Fruit fly (Drosophila melanogaster): ENCODE measurements around the gene CG6761.

Gene CG6761

DNA sequence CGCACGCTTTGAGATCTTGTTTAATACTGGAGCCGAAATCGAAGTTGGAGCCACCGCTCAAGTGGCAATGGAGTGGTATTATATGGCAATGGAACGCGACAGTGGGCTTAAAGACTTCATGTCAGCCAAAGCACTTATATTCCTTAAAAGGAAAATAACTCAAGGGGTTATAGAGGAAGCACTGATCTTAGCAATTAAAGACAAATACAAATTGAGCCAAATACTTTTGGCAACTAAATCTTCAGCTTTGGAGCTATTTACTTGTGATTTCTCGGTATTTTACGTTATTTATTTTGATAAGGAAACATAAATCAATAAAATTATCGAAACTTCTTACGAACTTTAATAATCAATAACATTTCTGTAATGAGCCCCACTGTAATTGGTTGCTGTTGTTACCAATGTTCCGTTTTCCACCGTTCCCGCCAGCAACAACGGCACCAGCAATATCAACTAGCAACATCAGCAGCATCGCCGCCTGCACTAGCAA, 40.7 kb upstream of the CG6761 start (continued):
- no peak for TF ChIP-seq inv (GFP tag; IDR thresholded peaks at IDR 0.05; ENCODE audit: partially characterized antibody)
- peak; percentile 49 for TF ChIP-seq bab2 (GFP tag; optimal IDR thresholded peaks at IDR 0.05)
- TF ChIP-seq CG6254 (GFP tag; optimal IDR thresholded peaks at IDR 0.05), result peak; percentile 92
- peak; percentile 47; the same call in 1 of the 2 replicates for TF ChIP-seq CG4360 (GFP tag; IDR thresholded peaks at IDR 0.05)
- peak; percentile 88 for TF ChIP-seq danr (GFP tag; IDR thresholded peaks at IDR 0.05)
- TF ChIP-seq chn (GFP tag; optimal IDR thresholded peaks at IDR 0.05), result peak; percentile 75
- peak; percentile 83 for TF ChIP-seq peb (GFP tag; IDR thresholded peaks at IDR 0.05)
- peak; percentile 75 to 76 for TF ChIP-seq dpn (GFP tag; optimal IDR thresholded peaks at IDR 0.05)
- no peak for TF ChIP-seq CG11398 (GFP tag; optimal IDR thresholded peaks at IDR 0.05)
- peak; percentile 63; the same call in 1 of the 2 replicates for TF ChIP-seq CG9932 (GFP tag; IDR thresholded peaks at IDR 0.05)
- TF ChIP-seq grn (GFP tag; optimal IDR thresholded peaks at IDR 0.05), result no peak
- no peak for TF ChIP-seq Stat92E (GFP tag; optimal IDR thresholded peaks at IDR 0.05)
- no peak for TF ChIP-seq ab (GFP tag; optimal IDR thresholded peaks at IDR 0.05)
- peak; percentile 71 for TF ChIP-seq sens-2 (GFP tag; IDR thresholded peaks at IDR 0.05)
- peak; percentile 68 for TF ChIP-seq E2f2 (GFP tag; IDR thresholded peaks at IDR 0.05)
- TF ChIP-seq CG14050 (GFP tag; IDR thresholded peaks at IDR 0.05), result peak; percentile 63
- TF ChIP-seq CG32532 (GFP tag; IDR thresholded peaks at IDR 0.05), result peak; percentile 78
- peak; percentile 44; the same call in 1 of the 2 replicates for TF ChIP-seq CkIIα-i1 (GFP tag; IDR thresholded peaks at IDR 0.05)
- peak; percentile 84 for TF ChIP-seq row (GFP tag; IDR thresholded peaks at IDR 0.05)
- TF ChIP-seq CG2678 (tag; optimal IDR thresholded peaks at IDR 0.05), result peak; percentile 87
- TF ChIP-seq CG17361 (GFP tag; IDR thresholded peaks at IDR 0.05), result peak; percentile 99
- peak; percentile 51 for TF ChIP-seq HmgZ (tag; optimal IDR thresholded peaks at IDR 0.05)
- TF ChIP-seq CG10321 (GFP tag; IDR thresholded peaks at IDR 0.05), result peak; percentile 41; the same call in 1 of the 2 replicates
- peak; percentile 68 for TF ChIP-seq scrt (GFP tag; optimal IDR thresholded peaks at IDR 0.05)
- no peak for TF ChIP-seq hbn (GFP tag; IDR thresholded peaks at IDR 0.05; ENCODE audit: partially characterized antibody)
- TF ChIP-seq ttk (GFP tag; IDR thresholded peaks at IDR 0.05), result peak; percentile 91
- peak; percentile 86 for TF ChIP-seq Oli (tag; optimal IDR thresholded peaks at IDR 0.05)
- TF ChIP-seq CG32772 (GFP tag; IDR thresholded peaks at IDR 0.05), result peak; percentile 84
- TF ChIP-seq CG1024 (GFP tag; IDR thresholded peaks at IDR 0.05), result peak; percentile 44; the same call in 1 of the 2 replicates
- TF ChIP-seq zen2 (GFP tag; IDR thresholded peaks at IDR 0.05; ENCODE audit: partially characterized antibody), result no peak
- peak; percentile 86 for TF ChIP-seq onecut (GFP tag; IDR thresholded peaks at IDR 0.05)
- no peak for TF ChIP-seq cad (GFP tag; optimal IDR thresholded peaks at IDR 0.05)
- TF ChIP-seq CG3847 (GFP tag; IDR thresholded peaks at IDR 0.05), result peak; percentile 77
- TF ChIP-seq CG9215 (GFP tag; IDR thresholded peaks at IDR 0.05), result peak; percentile 74
- TF ChIP-seq CG16815 (GFP tag; optimal IDR thresholded peaks at IDR 0.05), result peak; percentile 46
- no peak for TF ChIP-seq Poxn (GFP tag; IDR thresholded peaks at IDR 0.05)
- peak; percentile 62 for TF ChIP-seq CG12219 (GFP tag; optimal IDR thresholded peaks at IDR 0.05)
- TF ChIP-seq CG10462 (GFP tag; optimal IDR thresholded peaks at IDR 0.05), result peak; percentile 40
- peak; percentile 88 for TF ChIP-seq CG4730 (GFP tag; IDR thresholded peaks at IDR 0.05)
- TF ChIP-seq Elba2 (GFP tag; optimal IDR thresholded peaks at IDR 0.05), result no peak
- peak; percentile 72 for TF ChIP-seq CG33557 (GFP tag; optimal IDR thresholded peaks at IDR 0.05)
- peak; percentile 58 for TF ChIP-seq Sry-β (GFP tag; optimal IDR thresholded peaks at IDR 0.05)
- TF ChIP-seq bsh (GFP tag; optimal IDR thresholded peaks at IDR 0.05), result peak; percentile 74 to 83
- TF ChIP-seq klu (GFP tag; IDR thresholded peaks at IDR 0.05), result peak; percentile 55; the same call in 1 of the 2 replicates
- peak; percentile 90 for TF ChIP-seq CG3726 (GFP tag; IDR thresholded peaks at IDR 0.05)
- TF ChIP-seq slou (GFP tag; optimal IDR thresholded peaks at IDR 0.05), result peak; percentile 19
- peak; percentile 87 for TF ChIP-seq CG5180 (GFP tag; optimal IDR thresholded peaks at IDR 0.05)
- peak; percentile 82 for TF ChIP-seq CG14667 (GFP tag; IDR thresholded peaks at IDR 0.05)
- TF ChIP-seq dysf (GFP tag; IDR thresholded peaks at IDR 0.05), result peak; percentile 92
- peak; percentile 91 for TF ChIP-seq tap (tag; optimal IDR thresholded peaks at IDR 0.05)
- TF ChIP-seq CG4404 (GFP tag; IDR thresholded peaks at IDR 0.05), result peak; percentile 69
